Worm (Caenorhabditis elegans): ENCODE results near the gene math-40.
A peak's percentile ranks its signal among the peaks of the same experiment; 100 is the strongest.
"Not testable (repeated sequence)": the region's sequence is repeated elsewhere in the genome, so short reads cannot be mapped to it uniquely, and the experiment has no call there.

Gene math-40

ce11 chrII:1820774-1821173 is 9.7 kb upstream of the math-40 start, which contains the start of gene fbxa-3:
Gene fbxa-3 (minus strand): TSS chrII:1820874.
- TF ChIP-seq jun-1 (tag; optimal IDR thresholded peaks at IDR 0.05) (no peak), nhr-76 (tag; optimal IDR thresholded peaks at IDR 0.05) (no peak), nhr-41 (GFP tag; IDR thresholded peaks at IDR 0.05) (no peak), lin-38 (GFP tag; IDR thresholded peaks at IDR 0.05) (no peak), php-3 (GFP tag; IDR thresholded peaks at IDR 0.05) (no peak), daf-12 (tag; optimal IDR thresholded peaks at IDR 0.05) (no peak), attf-4 (tag; optimal IDR thresholded peaks at IDR 0.05) (no peak)

- peak; percentile 19 for TF ChIP-seq pqm-1 (tag; optimal IDR thresholded peaks at IDR 0.05)
- TF ChIP-seq php-3 (GFP tag; IDR thresholded peaks at IDR 0.05), result 0 out of 2 replicates have a peak, but pooled peaks have one; percentile 32
- TF ChIP-seq dmd-6 (GFP tag; IDR thresholded peaks at IDR 0.05), result peak; percentile 61
- peak; percentile 16 for TF ChIP-seq hlh-11 (tag; optimal IDR thresholded peaks at IDR 0.05)
These were observed 6.8 kb upstream of the math-40 start for ce11 chrII:1823597-1823996.

- not testable (repeated sequence) for TF ChIP-seq madf-5 (GFP tag; IDR thresholded peaks at IDR 0.05); dmd-9 (GFP tag; IDR thresholded peaks at IDR 0.05); mes-2 (tag; optimal IDR thresholded peaks at IDR 0.05; ENCODE audit: poor library complexity, severe bottlenecking)
These were observed 6.1 kb upstream of the math-40 start, which contains the start of gene math-41 for ce11 chrII:1824329-1824728. Gene math-41 (plus strand): TSS chrII:1824629.

- TF ChIP-seq Y105C5A.15 (GFP tag; IDR thresholded peaks at IDR 0.05) (no peak), nhr-28 (tag; optimal IDR thresholded peaks at IDR 0.05) (peak; percentile 10), ztf-11 (tag; optimal IDR thresholded peaks at IDR 0.05) (no peak), attf-4 (tag; optimal IDR thresholded peaks at IDR 0.05) (no peak), ZK337.2 (GFP tag; IDR thresholded peaks at IDR 0.05) (no peak), nhr-48 (tag; optimal IDR thresholded peaks at IDR 0.05) (no peak), pqm-1 (tag; optimal IDR thresholded peaks at IDR 0.05) (peak; percentile 40), daf-8 (GFP tag; IDR thresholded peaks at IDR 0.05) (no peak)
These were observed 1.5 kb downstream of the math-40 start, which contains the start of gene math-39 for ce11 chrII:1831883-1832388. Gene math-39 (plus strand): TSS chrII:1832338.

- no peak for TF ChIP-seq spr-1 (tag; optimal IDR thresholded peaks at IDR 0.05)
- TF ChIP-seq daf-16 (GFP tag; optimal IDR thresholded peaks at IDR 0.05), result no peak
- peak; percentile 21 for TF ChIP-seq daf-16 (tag; optimal IDR thresholded peaks at IDR 0.05)
These were observed 5.8 kb downstream of the math-40 start, which contains the start of gene T08E11.1 for ce11 chrII:1836204-1836603. Gene T08E11.1 (plus strand): TSS chrII:1836504.

- TF ChIP-seq ceh-20 (GFP tag; IDR thresholded peaks at IDR 0.05) (no peak), nhr-102 (tag; optimal IDR thresholded peaks at IDR 0.05) (no peak), F49E8.2 (tag; optimal IDR thresholded peaks at IDR 0.05; ENCODE audit: borderline replicate concordance) (no peak), dmd-9 (GFP tag; IDR thresholded peaks at IDR 0.05) (no peak), ceh-28 (tag; optimal IDR thresholded peaks at IDR 0.05) (no peak), hlh-30 (tag; optimal IDR thresholded peaks at IDR 0.05; ENCODE audit: insufficient read depth) (peak; percentile 33), pqm-1 (tag; optimal IDR thresholded peaks at IDR 0.05) (peak; percentile 87), dmd-8 (GFP tag; IDR thresholded peaks at IDR 0.05) (no peak), duxl-1 (tag; optimal IDR thresholded peaks at IDR 0.05; ENCODE audit: poor library complexity) (peak; percentile 49), ama-1 (optimal IDR thresholded peaks at IDR 0.05) (no peak), Y48G9A.11 (GFP tag; IDR thresholded peaks at IDR 0.05) (no peak), nhr-28 (tag; optimal IDR thresholded peaks at IDR 0.05) (peak; percentile 82), daf-16 (GFP tag; optimal IDR thresholded peaks at IDR 0.05) (no peak), daf-16 (tag; optimal IDR thresholded peaks at IDR 0.05) (peak; percentile 96), egl-27 (tag; optimal IDR thresholded peaks at IDR 0.05) (no peak), php-3 (GFP tag; IDR thresholded peaks at IDR 0.05) (0 out of 2 replicates have a peak, but pooled peaks have one; percentile 29), dmd-6 (GFP tag; IDR thresholded peaks at IDR 0.05) (peak; percentile 64), T26A8.4 (GFP tag; IDR thresholded peaks at IDR 0.05) (no peak), zip-11 (GFP tag; IDR thresholded peaks at IDR 0.05) (no peak), cey-2 (tag; optimal IDR thresholded peaks at IDR 0.05; ENCODE audit: borderline replicate concordance, insufficient read depth) (no peak), egl-43 (GFP tag; IDR thresholded peaks at IDR 0.05) (no peak), dpl-1 (GFP tag; optimal IDR thresholded peaks at IDR 0.05) (no peak), madf-9 (GFP tag; conservative IDR thresholded peaks at IDR 0.05) (no peak), dve-1 (tag; optimal IDR thresholded peaks at IDR 0.05; ENCODE audit: insufficient read depth) (peak; percentile 58), rbr-2 (tag; optimal IDR thresholded peaks at IDR 0.05) (no peak), daf-12 (tag; optimal IDR thresholded peaks at IDR 0.05) (no peak)
These were observed 12.5 kb downstream of the math-40 start, which contains the start of the genes C52E2.5 and C52E2.4 for ce11 chrII:1842894-1843293. Gene C52E2.5 (minus strand): TSS chrII:1842936. Gene C52E2.4 (plus strand): TSS chrII:1843145.
